Fruit fly (Drosophila melanogaster): ENCODE measurements around the gene CG17207.

CG17207 gene

dm6 chr3R:12445468-12445867, 6.5 kb upstream of the CG17207 start:
- no peak for TF ChIP-seq CG15710 (tag; optimal IDR thresholded peaks at IDR 0.05)
- TF ChIP-seq Ets98B (GFP tag; IDR thresholded peaks at IDR 0.05), result no peak
- TF ChIP-seq gl (tag; optimal IDR thresholded peaks at IDR 0.05), result no peak
- no peak for TF ChIP-seq EcR (GFP tag; optimal IDR thresholded peaks at IDR 0.05)
- no peak for TF ChIP-seq Pif1B (GFP tag; optimal IDR thresholded peaks at IDR 0.05)
- no peak for TF ChIP-seq Pif1A (GFP tag; optimal IDR thresholded peaks at IDR 0.05)
- TF ChIP-seq CG13204 (GFP tag; optimal IDR thresholded peaks at IDR 0.05), result no peak
- TF ChIP-seq CG8301 (tag; optimal IDR thresholded peaks at IDR 0.05), result no peak
- TF ChIP-seq D1 (tag; optimal IDR thresholded peaks at IDR 0.05), result no peak
- no peak for TF ChIP-seq CG17806 (tag; optimal IDR thresholded peaks at IDR 0.05)
- TF ChIP-seq CG32121 (GFP tag; IDR thresholded peaks at IDR 0.05), result no peak
- TF ChIP-seq CG12605 (GFP tag; IDR thresholded peaks at IDR 0.05), result no peak
- TF ChIP-seq CG14655 (GFP tag; optimal IDR thresholded peaks at IDR 0.05), result no peak
- no peak for TF ChIP-seq CG4496 (GFP tag; IDR thresholded peaks at IDR 0.05)
- TF ChIP-seq CG9948 (tag; optimal IDR thresholded peaks at IDR 0.05), result no peak
- TF ChIP-seq Snoo (tag; optimal IDR thresholded peaks at IDR 0.05), result no peak
- no peak for TF ChIP-seq fd96Ca (GFP tag; IDR thresholded peaks at IDR 0.05)
- no peak for TF ChIP-seq rn (GFP tag; IDR thresholded peaks at IDR 0.05)

- no peak for TF ChIP-seq CG8301 (tag; optimal IDR thresholded peaks at IDR 0.05)
- no peak for TF ChIP-seq Pif1A (GFP tag; optimal IDR thresholded peaks at IDR 0.05)
- no peak for TF ChIP-seq fd96Ca (GFP tag; IDR thresholded peaks at IDR 0.05)
- no peak for TF ChIP-seq CG32121 (GFP tag; IDR thresholded peaks at IDR 0.05)
- no peak for TF ChIP-seq Snoo (tag; optimal IDR thresholded peaks at IDR 0.05)
- TF ChIP-seq Ets98B (GFP tag; IDR thresholded peaks at IDR 0.05), result no peak
Observed at dm6 chr3R:12443769-12444168, 4.8 kb upstream of the CG17207 start.

dm6 chr3R:12442601-12443533, 3.9 kb upstream of the CG17207 start:
- no peak; the same call in 2 of the 3 replicates for TF ChIP-seq fd96Ca (GFP tag; IDR thresholded peaks at IDR 0.05)
- peak; percentile 55 for TF ChIP-seq CG9948 (tag; optimal IDR thresholded peaks at IDR 0.05)
- TF ChIP-seq CG34367 (tag; optimal IDR thresholded peaks at IDR 0.05), result no peak
- peak; percentile 62 for TF ChIP-seq EcR (GFP tag; optimal IDR thresholded peaks at IDR 0.05)
- no peak for TF ChIP-seq CG10348 (GFP tag; IDR thresholded peaks at IDR 0.05)
- TF ChIP-seq gl (tag; optimal IDR thresholded peaks at IDR 0.05), result peak; percentile 22
- no peak for TF ChIP-seq Ets98B (GFP tag; IDR thresholded peaks at IDR 0.05)
- peak; percentile 57; the same call in 1 of the 2 replicates for TF ChIP-seq CG32121 (GFP tag; IDR thresholded peaks at IDR 0.05)
- peak; percentile 0 for TF ChIP-seq Pif1B (GFP tag; optimal IDR thresholded peaks at IDR 0.05)
- TF ChIP-seq Snoo (tag; optimal IDR thresholded peaks at IDR 0.05), result no peak
- TF ChIP-seq CG15710 (tag; optimal IDR thresholded peaks at IDR 0.05), result peak; percentile 28
- TF ChIP-seq rn (GFP tag; IDR thresholded peaks at IDR 0.05), result no peak
- peak; percentile 55 for TF ChIP-seq Pif1A (GFP tag; optimal IDR thresholded peaks at IDR 0.05)
- no peak for TF ChIP-seq CG13204 (GFP tag; optimal IDR thresholded peaks at IDR 0.05)
- peak; percentile 70 for TF ChIP-seq CG8301 (tag; optimal IDR thresholded peaks at IDR 0.05)
- peak; percentile 55 for TF ChIP-seq CG12605 (GFP tag; IDR thresholded peaks at IDR 0.05)
- TF ChIP-seq CG4496 (GFP tag; IDR thresholded peaks at IDR 0.05), result peak; percentile 61; the same call in 2 of the 3 replicates
- TF ChIP-seq CG17806 (tag; optimal IDR thresholded peaks at IDR 0.05), result peak; percentile 46
- TF ChIP-seq CG8159 (tag; optimal IDR thresholded peaks at IDR 0.05), result peak; percentile 63
- TF ChIP-seq CG14655 (GFP tag; optimal IDR thresholded peaks at IDR 0.05), result peak; percentile 76
- TF ChIP-seq D1 (tag; optimal IDR thresholded peaks at IDR 0.05), result peak; percentile 45

- TF ChIP-seq rn (GFP tag; IDR thresholded peaks at IDR 0.05) (no peak), D1 (tag; optimal IDR thresholded peaks at IDR 0.05) (no peak), CG8159 (tag; optimal IDR thresholded peaks at IDR 0.05) (no peak), Snoo (tag; optimal IDR thresholded peaks at IDR 0.05) (no peak), Ets98B (GFP tag; IDR thresholded peaks at IDR 0.05) (peak; percentile 20; the same call in 1 of the 2 replicates), Pif1A (GFP tag; optimal IDR thresholded peaks at IDR 0.05) (no peak), CG12605 (GFP tag; IDR thresholded peaks at IDR 0.05) (no peak), CG4496 (GFP tag; IDR thresholded peaks at IDR 0.05) (peak; percentile 32; the same call in 1 of the 3 replicates), gl (tag; optimal IDR thresholded peaks at IDR 0.05) (no peak), CG10348 (GFP tag; IDR thresholded peaks at IDR 0.05) (no peak), CG9948 (tag; optimal IDR thresholded peaks at IDR 0.05) (no peak)
Observed at dm6 chr3R:12441008-12441606, 2.2 kb upstream of the CG17207 start.

- TF ChIP-seq EcR (GFP tag; optimal IDR thresholded peaks at IDR 0.05), result peak; percentile 5
- TF ChIP-seq CG12605 (GFP tag; IDR thresholded peaks at IDR 0.05), result no peak
Observed at dm6 chr3R:12439401-12440143, 633 bp upstream of the CG17207 start, which contains the start of gene Desat1. Gene Desat1, plus strand, starts transcription at chr3R:12439600.
